Worm (Caenorhabditis elegans) whole organism, L4 larva: ENCODE data around the gene F38A1.11.

Experiments
- R02D3.7 ChIP-seq: fragments of 150-350 bp; sonication (generic microtip); optimal IDR thresholded peaks from 3 replicates; lab custom pipeline; 2014; ENCODE audit warnings: missing biosample characterization, missing genetic modification characterization
- ZK546.5 ChIP-seq, 2 experiments: sonication (generic microtip); optimal IDR thresholded peaks; 2 replicates each; lab custom pipeline; 2017; ENCODE audit warnings: missing biosample characterization in 2 of 2, missing genetic modification characterization in 2 of 2
- ama-1 ChIP-seq: fragments of 150-350 bp; optimal IDR thresholded peaks from 2 replicates; lab custom pipeline; 2014; ENCODE audit warnings: inconsistent platforms, mixed read lengths
- dmd-9 ChIP-seq: fragments of 200-800 bp; sonication (Bioruptor generic); IDR thresholded peaks from 2 replicates; pipeline ENCODE4 v1.3.6; 2022; ENCODE audit warnings: missing genetic modification reagents, missing genetic modification characterization, missing compliant biosample characterization
- lin-39 ChIP-seq: fragments of 150-350 bp; optimal IDR thresholded peaks from 2 replicates; lab custom pipeline; 2014; ENCODE audit warnings: missing biosample characterization, missing genetic modification reagents, missing genetic modification characterization
- mdl-1 ChIP-seq, 2 experiments: fragments of 150-350 bp in 1 of 2; sonication (generic microtip) in 1 of 2; optimal IDR thresholded peaks; 2 replicates each; lab custom pipeline; 2014 to 2017; ENCODE audit warnings: missing biosample characterization in 2 of 2, missing genetic modification characterization in 2 of 2
- nhr-6 ChIP-seq: fragments of 150-350 bp; optimal IDR thresholded peaks from 2 replicates; lab custom pipeline; 2014; ENCODE audit warnings: missing biosample characterization, missing genetic modification characterization
- pha-4 ChIP-seq, 2 experiments: fragments of 150-350 bp in 1 of 2; fragments of 200-800 bp in 1 of 2; sonication (Bioruptor generic) in 1 of 2; IDR thresholded peaks in 1 of 2; optimal IDR thresholded peaks in 1 of 2; 2 replicates each; pipeline versions ENCODE4 v1.3.6 to Lab custom; 2014 to 2022; ENCODE audit warnings: missing genetic modification characterization in 2 of 2, missing genetic modification reagents in 2 of 2, missing biosample characterization in 1 of 2, missing compliant biosample characterization in 1 of 2
- unc-130 ChIP-seq: sonication (generic microtip); optimal IDR thresholded peaks from 2 replicates; lab custom pipeline; 2016; ENCODE audit warnings: missing genetic modification reagents, missing genetic modification characterization, missing compliant biosample characterization
- unc-39 ChIP-seq: sonication (generic microtip); optimal IDR thresholded peaks from 2 replicates; lab custom pipeline; 2017; ENCODE audit warnings: missing biosample characterization, missing genetic modification characterization

DNA sequence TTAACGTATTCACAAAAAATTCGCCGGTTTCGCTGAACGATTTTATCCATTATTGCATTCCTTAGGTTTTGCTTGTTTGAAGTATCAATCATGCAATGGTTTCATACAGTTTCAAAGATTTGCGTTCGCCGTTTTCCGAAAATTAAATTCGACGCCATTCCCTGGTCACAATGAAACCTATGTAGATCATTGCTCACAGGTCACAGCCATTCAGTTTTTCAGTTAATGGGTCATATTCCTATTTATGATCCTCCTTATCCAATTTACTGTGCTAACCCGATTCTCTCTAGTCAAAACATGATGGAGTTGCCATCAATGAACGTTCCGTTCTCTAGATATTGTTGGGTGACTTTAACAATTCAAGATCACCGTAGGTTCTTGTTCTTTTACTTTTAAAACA, 17.7 kb downstream of the F38A1.11 start, which contains the start of gene F38A1.13:
- TF ChIP-seq lin-39 (no peak), R02D3.7 (tag; lab: Kevin White, UChicago) (no peak), nhr-6 (no peak), unc-39 (tag; lab: Kevin White, UChicago) (no peak), ZK546.5 (tag; optimal IDR thresholded peaks at IDR 0.05; lab: Kevin White, UChicago) (no peak), ama-1 (lab: Kevin White, UChicago) (no peak), unc-130 (GFP tag; lab: Kevin White, UChicago) (no peak), dmd-9 (GFP tag; lab: Robert Waterston, UW) (no peak), mdl-1 (tag; optimal IDR thresholded peaks at IDR 0.05; lab: Kevin White, UChicago) (no peak), pha-4 (GFP tag; IDR thresholded peaks at IDR 0.05; lab: Robert Waterston, UW) (no peak), pha-4 (tag; optimal IDR thresholded peaks at IDR 0.05; lab: Kevin White, UChicago) (no peak)
